Worm (Caenorhabditis elegans): ENCODE data around the gene srw-53.

The srw-53 gene

ce11 chrV:15914774-15915173 lies 28.5 kb upstream of the srw-53 start:
- TF ChIP-seq nhr-12 (tag; optimal IDR thresholded peaks at IDR 0.05) (no peak), ceh-88 (GFP tag; IDR thresholded peaks at IDR 0.05) (no peak), lin-15B (tag; optimal IDR thresholded peaks at IDR 0.05) (no peak), elt-3 (tag; optimal IDR thresholded peaks at IDR 0.05) (no peak), alr-1 (tag; optimal IDR thresholded peaks at IDR 0.05; ENCODE audit: borderline replicate concordance) (no peak), pqm-1 (tag; optimal IDR thresholded peaks at IDR 0.05) (no peak), nhr-47 (tag; optimal IDR thresholded peaks at IDR 0.05) (no peak), nhr-237 (tag; optimal IDR thresholded peaks at IDR 0.05) (no peak)

ce11 chrV:15915307-15915706 lies 27.9 kb upstream of the srw-53 start:
- TF ChIP-seq nhr-11 (tag; optimal IDR thresholded peaks at IDR 0.05): no peak
- no peak for TF ChIP-seq skn-1 (tag; optimal IDR thresholded peaks at IDR 0.05)
- no peak for TF ChIP-seq irx-1 (tag; optimal IDR thresholded peaks at IDR 0.05)
- no peak for TF ChIP-seq mef-2 (tag; optimal IDR thresholded peaks at IDR 0.05)

ce11 chrV:15915919-15916318 lies 27.3 kb upstream of the srw-53 start, which contains the start of gene gst-38:
Gene gst-38, minus strand, starts transcription at chrV:15916070.
- TF ChIP-seq mab-9 (GFP tag; IDR thresholded peaks at IDR 0.05) (no peak), elt-2 (tag; optimal IDR thresholded peaks at IDR 0.05) (peak; percentile 85), rnt-1 (tag; optimal IDR thresholded peaks at IDR 0.05) (no peak), lin-35 (GFP tag; optimal IDR thresholded peaks at IDR 0.05) (no peak)

- no peak for TF ChIP-seq C16A3.4 (tag; optimal IDR thresholded peaks at IDR 0.05)
- no peak for TF ChIP-seq nhr-19 (GFP tag; conservative IDR thresholded peaks at IDR 0.05)
- no peak for TF ChIP-seq nhr-90 (tag; optimal IDR thresholded peaks at IDR 0.05; ENCODE audit: poor library complexity)
- no peak for TF ChIP-seq hlh-17 (GFP tag; optimal IDR thresholded peaks at IDR 0.05; ENCODE audit: borderline replicate concordance)
- no peak for TF ChIP-seq vab-15 (tag; optimal IDR thresholded peaks at IDR 0.05)
- no peak for TF ChIP-seq nhr-28 (tag; optimal IDR thresholded peaks at IDR 0.05)
- TF ChIP-seq nhr-77 (tag; optimal IDR thresholded peaks at IDR 0.05): no peak
- no peak for TF ChIP-seq efl-1 (optimal IDR thresholded peaks at IDR 0.05)
- no peak for TF ChIP-seq efl-1 (GFP tag; optimal IDR thresholded peaks at IDR 0.05 in 1 of 2)
- no peak for TF ChIP-seq xbp-1 (tag; optimal IDR thresholded peaks at IDR 0.05)
Measured at ce11 chrV:15917458-15917857, 25.8 kb upstream of the srw-53 start, which contains the start of gene F35E8.9. Gene F35E8.9, minus strand, starts transcription at chrV:15917558.

- TF ChIP-seq lin-13 (GFP tag; optimal IDR thresholded peaks at IDR 0.05): no peak
- TF ChIP-seq ceh-82 (tag; optimal IDR thresholded peaks at IDR 0.05): no peak
- TF ChIP-seq hlh-17 (GFP tag; optimal IDR thresholded peaks at IDR 0.05; ENCODE audit: borderline replicate concordance): no peak
- TF ChIP-seq aly-2 (tag; optimal IDR thresholded peaks at IDR 0.05): no peak
- TF ChIP-seq snu-23 (GFP tag; optimal IDR thresholded peaks at IDR 0.05): no peak
- TF ChIP-seq C16A3.4 (tag; optimal IDR thresholded peaks at IDR 0.05): no peak
- TF ChIP-seq pax-3 (tag; optimal IDR thresholded peaks at IDR 0.05): no peak
- no peak for TF ChIP-seq aha-1 (tag; optimal IDR thresholded peaks at IDR 0.05)
- TF ChIP-seq mdl-1 (tag; optimal IDR thresholded peaks at IDR 0.05): no peak
- TF ChIP-seq unc-30 (tag; optimal IDR thresholded peaks at IDR 0.05): no peak
- TF ChIP-seq elt-2 (tag; optimal IDR thresholded peaks at IDR 0.05): no peak
- TF ChIP-seq fkh-4 (tag; optimal IDR thresholded peaks at IDR 0.05; ENCODE audit: borderline replicate concordance): no peak
- no peak for TF ChIP-seq sptf-1 (tag; optimal IDR thresholded peaks at IDR 0.05)
- no peak for TF ChIP-seq nhr-11 (tag; optimal IDR thresholded peaks at IDR 0.05)
- no peak for TF ChIP-seq rnt-1 (tag; optimal IDR thresholded peaks at IDR 0.05)
- no peak for TF ChIP-seq ceh-8 (GFP tag; optimal IDR thresholded peaks at IDR 0.05)
- TF ChIP-seq fos-1 (tag; optimal IDR thresholded peaks at IDR 0.05): no peak
Measured at ce11 chrV:15920273-15920672, 23.0 kb upstream of the srw-53 start, which contains the start of gene F35E8.10. Gene F35E8.10, minus strand, starts transcription at chrV:15920373.

All from whole organism, L1 larva.